Worm (Caenorhabditis elegans): ENCODE measurements around the gene gly-12.

DNA sequence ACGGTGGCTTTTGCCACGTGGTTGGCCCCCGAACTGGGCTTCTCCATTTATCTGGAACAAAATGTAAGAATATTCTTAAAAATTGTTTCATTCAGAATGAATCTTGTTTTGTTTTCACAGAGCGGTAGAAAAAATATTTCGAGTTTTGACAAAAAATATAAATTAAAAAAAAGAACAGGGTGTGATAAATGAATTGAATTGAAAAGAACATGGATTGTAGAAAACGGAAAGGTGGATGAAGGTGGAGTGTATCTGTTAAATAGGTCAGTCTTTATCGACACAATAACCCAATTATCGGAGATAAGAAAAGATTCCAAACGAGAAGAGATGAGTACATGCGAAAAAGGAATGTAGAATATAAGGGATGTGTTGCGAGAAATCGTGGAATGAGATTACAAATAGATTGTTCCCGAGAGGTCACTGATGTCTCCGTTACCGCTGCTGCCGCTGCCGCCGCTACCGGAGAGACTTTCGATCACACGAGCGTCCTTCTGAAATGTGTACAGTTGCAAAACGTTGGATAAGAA is 52.1 kb downstream of the gly-12 start, which contains the start of gene dpy-7:
- no peak for TF ChIP-seq nhr-76 (tag; optimal IDR thresholded peaks at IDR 0.05)
- TF ChIP-seq ceh-39 (tag; optimal IDR thresholded peaks at IDR 0.05): no peak
- no peak for TF ChIP-seq nhr-237 (tag; optimal IDR thresholded peaks at IDR 0.05)

All from whole organism, mixed stage, embryonic.